Worm (Caenorhabditis elegans) whole organism, young adult: Measurements from ENCODE around the gene sre-14.
A peak's percentile ranks its signal among the peaks of the same experiment; 100 is the strongest.

Experiments used
- B0035.1 ChIP-seq: sonication (generic microtip); optimal IDR thresholded peaks from 2 replicates; lab custom pipeline; 2016; ENCODE audit warnings: missing genetic modification characterization, mild to moderate bottlenecking, missing compliant biosample characterization, missing genotype, missing genetic modification reagents
- B0261.1 ChIP-seq: sonication (generic microtip); optimal IDR thresholded peaks from 2 replicates; lab custom pipeline; 2016; ENCODE audit warnings: mild to moderate bottlenecking, missing genetic modification characterization, moderate library complexity, missing compliant biosample characterization
- B0336.3 ChIP-seq: fragments of 200-800 bp; sonication (Bioruptor generic); IDR thresholded peaks from 2 replicates; pipeline ENCODE4 v1.3.6; 2022; ENCODE audit warnings: missing genetic modification characterization, missing compliant biosample characterization
- D2030.7 ChIP-seq: fragments of 200-800 bp; sonication (Bioruptor generic); IDR thresholded peaks from 2 replicates; pipeline ENCODE4 v1.3.6; 2022; ENCODE audit warnings: missing genetic modification reagents, missing genetic modification characterization, missing compliant biosample characterization
- F57C9.4 ChIP-seq: sonication (generic microtip); optimal IDR thresholded peaks from 2 replicates; lab custom pipeline; 2017; ENCODE audit warnings: mild to moderate bottlenecking, missing genetic modification characterization, missing compliant biosample characterization
- ZK185.1 ChIP-seq: sonication (generic microtip); optimal IDR thresholded peaks from 2 replicates; lab custom pipeline; 2016; ENCODE audit warnings: mild to moderate bottlenecking, missing genetic modification characterization, missing compliant biosample characterization; ENCODE audit not compliant: poor library complexity, severe bottlenecking
- ama-1 ChIP-seq, 3 experiments: fragments of 150-350 bp in 1 of 3; sonication (generic microtip) in 2 of 3; optimal IDR thresholded peaks; 2 replicates each; lab custom pipeline; 2014 to 2018; ENCODE audit warnings: missing biosample characterization in 2 of 3, missing genetic modification characterization in 2 of 3, missing genetic modification reagents in 2 of 3
- aptf-2 ChIP-seq: fragments of 200-800 bp; sonication (Bioruptor generic); conservative IDR thresholded peaks from 2 replicates; pipeline ENCODE4 v1.3.6; 2022; ENCODE audit warnings: missing genetic modification reagents, missing genetic modification characterization, missing compliant biosample characterization
- athp-1 ChIP-seq: sonication (generic microtip); optimal IDR thresholded peaks from 2 replicates; lab custom pipeline; 2017; ENCODE audit warnings: mild to moderate bottlenecking, missing genetic modification characterization, missing compliant biosample characterization
- bed-1 ChIP-seq: fragments of 200-800 bp; sonication (Bioruptor generic); IDR thresholded peaks from 2 replicates; pipeline ENCODE4 v1.3.6; 2022; ENCODE audit warnings: missing genetic modification reagents, missing genetic modification characterization, missing compliant biosample characterization
- cebp-1 ChIP-seq, 2 experiments: fragments of 200-800 bp in 1 of 2; sonication (Bioruptor generic) in 1 of 2; sonication (generic microtip) in 1 of 2; IDR thresholded peaks in 1 of 2; optimal IDR thresholded peaks in 1 of 2; 2 replicates each; pipeline versions ENCODE4 v1.3.6 to Lab custom; 2017 to 2022; ENCODE audit warnings: missing compliant biosample characterization in 2 of 2, missing genetic modification characterization in 2 of 2, mild to moderate bottlenecking in 1 of 2, missing genetic modification reagents in 1 of 2, moderate library complexity in 1 of 2
- ceh-40 ChIP-seq: fragments of 200-800 bp; sonication (Bioruptor generic); IDR thresholded peaks from 2 replicates; pipeline ENCODE4 v1.3.6; 2022; ENCODE audit warnings: missing genetic modification characterization, missing compliant biosample characterization
- ceh-79 ChIP-seq: sonication (generic microtip); optimal IDR thresholded peaks from 2 replicates; lab custom pipeline; 2017; ENCODE audit warnings: mild to moderate bottlenecking, missing genetic modification characterization, missing compliant biosample characterization
- ets-4 ChIP-seq: fragments of 200-800 bp; sonication (Bioruptor generic); optimal IDR thresholded peaks from 2 replicates; lab custom pipeline; 2018; ENCODE audit warnings: mild to moderate bottlenecking, missing genetic modification characterization, missing compliant biosample characterization
- hlh-12 ChIP-seq: sonication (generic microtip); optimal IDR thresholded peaks from 2 replicates; lab custom pipeline; 2016; ENCODE audit warnings: missing genetic modification characterization, missing compliant biosample characterization
- hlh-26 ChIP-seq: fragments of 200-800 bp; sonication (Bioruptor generic); conservative IDR thresholded peaks from 2 replicates; pipeline ENCODE4 v1.3.6; 2022; ENCODE audit warnings: missing genetic modification reagents, missing genetic modification characterization, missing compliant biosample characterization
- hmg-20 ChIP-seq: fragments of 200-800 bp; sonication (Bioruptor generic); IDR thresholded peaks from 2 replicates; pipeline ENCODE4 v1.3.6; 2022; ENCODE audit warnings: missing genetic modification reagents, missing genetic modification characterization, missing compliant biosample characterization
- let-526 ChIP-seq: fragments of 200-800 bp; sonication (Bioruptor generic); IDR thresholded peaks from 2 replicates; pipeline ENCODE4 v1.3.6; 2022; ENCODE audit warnings: missing genetic modification reagents, missing genetic modification characterization, missing compliant biosample characterization
- lin-35 ChIP-seq, 3 experiments: fragments of 150-350 bp in 2 of 3; sonication (generic microtip) in 1 of 3; optimal IDR thresholded peaks; 2 replicates each; lab custom pipeline; 2014 to 2018; ENCODE audit warnings: missing biosample characterization in 3 of 3, missing genetic modification characterization in 3 of 3, missing genetic modification reagents in 3 of 3
- mes-4 ChIP-seq: sonication (generic microtip); optimal IDR thresholded peaks from 2 replicates; lab custom pipeline; 2016; ENCODE audit warnings: missing genotype, missing genetic modification characterization, missing compliant biosample characterization
- nhr-80 ChIP-seq: sonication (generic microtip); optimal IDR thresholded peaks from 2 replicates; lab custom pipeline; 2016; ENCODE audit warnings: missing genetic modification characterization, missing compliant biosample characterization
- zfh-2 ChIP-seq: fragments of 200-800 bp; sonication (Bioruptor generic); conservative IDR thresholded peaks from 2 replicates; pipeline ENCODE4 v1.3.6; 2022; ENCODE audit warnings: missing genetic modification reagents, missing genetic modification characterization, missing compliant biosample characterization
- zim-3 ChIP-seq: sonication (generic microtip); optimal IDR thresholded peaks from 2 replicates; lab custom pipeline; 2017; ENCODE audit warnings: mild to moderate bottlenecking, missing genetic modification characterization, moderate library complexity, missing compliant biosample characterization
- ztf-18 ChIP-seq: sonication (generic microtip); optimal IDR thresholded peaks from 2 replicates; lab custom pipeline; 2016; ENCODE audit warnings: missing genotype, mild to moderate bottlenecking, missing genetic modification characterization, missing compliant biosample characterization

The sre-14 gene

DNA sequence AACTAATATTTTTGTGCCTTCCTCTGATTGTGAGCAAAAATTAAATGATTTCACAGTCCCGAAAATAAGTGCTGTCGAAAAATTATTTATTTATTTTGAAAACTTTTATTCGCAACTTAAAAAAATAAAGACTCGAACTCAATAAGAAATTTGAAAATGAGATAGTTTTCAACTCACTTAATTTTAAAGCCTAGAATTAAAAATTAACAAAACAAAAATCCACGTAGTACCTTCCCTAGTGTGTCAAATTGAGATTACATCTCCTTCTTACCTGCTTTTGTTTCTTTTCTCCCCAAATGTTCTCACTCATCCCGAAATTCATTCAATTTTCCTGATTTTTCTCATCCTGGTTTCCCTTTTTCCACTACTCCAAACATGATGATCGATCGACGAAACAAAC lies 41.9 kb downstream of the sre-14 start, which contains the start of gene F35G2.5:
TSS of gene F35G2.5 (plus strand) at position 301 of the 400 bp plus-strand sequence.
- no peak for TF ChIP-seq cebp-1 (GFP tag; IDR thresholded peaks at IDR 0.05; lab: Robert Waterston, UW)
- no peak for TF ChIP-seq cebp-1 (tag; optimal IDR thresholded peaks at IDR 0.05; lab: Kevin White, UChicago)
- TF ChIP-seq B0261.1 (tag; lab: Kevin White, UChicago) = no peak
- TF ChIP-seq zim-3 (tag; lab: Kevin White, UChicago) = no peak
- TF ChIP-seq B0035.1 (tag; lab: Kevin White, UChicago) = no peak
- no peak for TF ChIP-seq let-526 (GFP tag; lab: Robert Waterston, UW)
- TF ChIP-seq B0336.3 (GFP tag; lab: Robert Waterston, UW) = no peak
- TF ChIP-seq hlh-26 (GFP tag; lab: Robert Waterston, UW) = no peak
- TF ChIP-seq, all 124 proteins: peak for 0

DNA sequence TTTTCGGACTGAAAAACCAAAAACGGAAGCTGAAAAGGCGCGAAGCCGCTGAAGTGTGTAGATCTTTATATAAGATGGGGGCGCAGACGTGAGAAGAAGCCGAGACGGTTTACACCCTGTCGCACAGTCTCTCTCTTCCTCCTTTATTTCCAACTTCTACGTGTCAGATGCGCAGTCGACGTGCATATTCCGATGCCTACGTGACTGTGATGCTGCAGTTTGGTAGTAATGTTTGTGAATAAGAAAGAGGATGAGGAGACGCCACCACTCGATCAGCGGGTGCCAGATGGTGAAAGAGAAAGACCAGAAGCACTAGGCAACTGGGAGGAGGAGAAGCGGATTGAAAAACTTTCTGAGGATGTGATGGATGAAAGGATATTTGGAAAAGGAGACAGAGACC lies 43.0 kb downstream of the sre-14 start:
- TF ChIP-seq B0035.1 (tag; lab: Kevin White, UChicago) (no peak), zfh-2 (GFP tag; lab: Robert Waterston, UW) (no peak), ztf-18 (tag; lab: Kevin White, UChicago) (no peak), athp-1 (no peak), ceh-79 (tag; lab: Kevin White, UChicago) (no peak)

DNA sequence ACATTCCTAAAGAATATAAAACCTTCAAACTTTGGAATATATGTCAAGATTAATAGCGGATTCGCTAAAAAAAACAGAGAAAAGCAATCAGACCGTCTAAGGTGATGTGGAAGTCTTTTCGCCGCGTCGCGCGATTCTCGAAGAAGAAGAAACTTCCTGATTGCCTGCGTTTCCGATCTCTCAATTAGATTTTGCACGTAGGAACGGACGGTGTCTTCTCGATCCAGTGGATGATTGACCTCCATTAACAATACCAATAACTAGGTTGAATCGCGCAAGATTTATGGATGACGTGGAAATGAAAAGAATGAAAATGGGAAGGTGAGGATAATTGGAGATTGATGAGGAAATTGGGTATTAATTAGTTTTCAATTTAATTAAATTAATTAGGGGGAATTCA lies 44.1 kb downstream of the sre-14 start:
- TF ChIP-seq ama-1 (optimal IDR thresholded peaks at IDR 0.05; lab: Kevin White, UChicago) = peak; percentile 20
- TF ChIP-seq ama-1 (GFP tag; optimal IDR thresholded peaks at IDR 0.05; lab: Kevin White, UChicago) = no peak
- no peak for TF ChIP-seq ceh-40 (GFP tag; lab: Robert Waterston, UW)

DNA sequence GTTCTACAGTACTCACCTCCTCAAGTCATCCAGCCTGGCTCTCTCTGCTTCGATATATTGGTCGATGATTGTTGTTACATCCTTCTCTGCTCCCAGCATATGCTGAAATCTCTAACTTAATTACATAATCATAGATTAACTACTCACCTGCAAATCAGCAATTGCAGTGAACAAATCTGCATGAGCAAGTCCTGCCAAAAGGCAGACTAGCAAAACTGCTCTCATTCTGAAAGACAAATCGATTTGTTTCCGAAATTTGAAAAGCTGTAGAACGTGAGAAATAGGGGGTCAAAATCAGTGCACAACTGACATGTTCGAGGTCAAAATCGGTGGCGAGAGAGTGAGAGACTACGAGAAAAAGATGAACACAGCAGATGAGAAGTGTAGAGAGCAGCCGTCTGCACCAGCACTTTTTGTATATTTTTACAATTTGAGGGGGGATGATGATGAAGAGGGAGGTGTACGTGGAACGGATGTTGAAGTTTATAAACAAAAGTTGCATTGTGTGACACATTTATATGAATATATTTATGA lies 45.4 kb downstream of the sre-14 start, which contains the start of gene phy-2:
TSS of gene phy-2 (minus strand) at position 226 of the 534 bp plus-strand sequence.
- peak; percentile 63 for TF ChIP-seq ama-1 (optimal IDR thresholded peaks at IDR 0.05; lab: Kevin White, UChicago)
- TF ChIP-seq ama-1 (GFP tag; optimal IDR thresholded peaks at IDR 0.05; lab: Kevin White, UChicago) = no peak
- no peak for TF ChIP-seq D2030.7 (GFP tag; lab: Robert Waterston, UW)

DNA sequence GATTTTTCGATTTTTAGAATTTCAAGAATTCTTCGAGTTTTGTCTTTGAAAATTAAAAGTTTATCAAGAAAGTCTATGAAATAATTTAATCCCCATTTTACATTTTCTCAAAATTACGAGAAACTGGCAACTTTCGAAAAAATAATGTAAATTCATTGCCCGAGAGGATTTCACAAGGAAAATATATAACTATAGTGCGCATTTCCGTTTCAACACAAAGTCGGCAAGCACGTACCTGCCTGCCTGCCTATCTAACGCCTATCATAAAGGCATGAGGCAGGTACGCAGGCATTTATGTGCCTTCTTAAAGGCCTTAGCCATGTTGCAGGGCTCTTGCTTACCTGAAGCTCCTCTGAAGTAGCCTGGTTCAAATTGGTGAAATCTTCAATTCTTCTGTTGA lies 48.4 kb downstream of the sre-14 start:
- no peak for TF ChIP-seq mes-4 (tag; lab: Kevin White, UChicago)
- TF ChIP-seq hmg-20 (GFP tag; lab: Robert Waterston, UW) = no peak
- no peak for TF ChIP-seq hlh-12
- no peak for TF ChIP-seq ZK185.1 (tag; lab: Kevin White, UChicago)
- TF ChIP-seq nhr-80 = no peak
- TF ChIP-seq aptf-2 (GFP tag; lab: Robert Waterston, UW) = no peak

DNA sequence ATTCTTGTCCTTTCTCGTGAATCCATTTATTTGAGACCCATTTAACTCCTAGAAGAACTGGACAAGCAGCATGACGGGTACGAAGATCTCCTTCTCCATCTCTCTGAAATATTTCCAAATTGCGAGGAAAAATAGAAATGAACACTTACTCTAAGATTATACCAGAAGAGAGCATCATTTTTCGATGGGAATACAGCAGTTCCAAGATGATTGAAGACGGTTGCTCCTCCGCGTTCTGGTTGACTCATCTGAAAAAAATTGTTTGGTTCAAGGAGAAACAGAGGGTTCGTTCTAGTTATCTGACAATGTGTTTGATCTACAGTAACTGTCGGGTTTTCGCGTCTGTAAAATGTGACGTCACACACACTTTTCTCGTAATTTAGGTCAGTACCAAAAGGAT lies 50.0 kb downstream of the sre-14 start:
- no peak for TF ChIP-seq bed-1 (GFP tag; lab: Robert Waterston, UW)
- TF ChIP-seq ets-4 (GFP tag; lab: Kevin White, UChicago) = no peak
- TF ChIP-seq F57C9.4 = no peak
- TF ChIP-seq ceh-79 (tag; lab: Kevin White, UChicago) = no peak
- TF ChIP-seq lin-35 (GFP tag; optimal IDR thresholded peaks at IDR 0.05; lab: Kevin White, UChicago) = no peak
